Fruit fly (Drosophila melanogaster) S2 (cell line): ENCODE results near the gene CG12523.

ENCODE experiments used
- CG8478 ChIP-seq: fragments of >200 bp; optimal IDR thresholded peaks from 2 replicates; lab custom pipeline; 2018
- CTCF ChIP-seq, 2 experiments: fragments of >200 bp; optimal IDR thresholded peaks; 2 replicates each; lab custom pipeline; 2018

DNA sequence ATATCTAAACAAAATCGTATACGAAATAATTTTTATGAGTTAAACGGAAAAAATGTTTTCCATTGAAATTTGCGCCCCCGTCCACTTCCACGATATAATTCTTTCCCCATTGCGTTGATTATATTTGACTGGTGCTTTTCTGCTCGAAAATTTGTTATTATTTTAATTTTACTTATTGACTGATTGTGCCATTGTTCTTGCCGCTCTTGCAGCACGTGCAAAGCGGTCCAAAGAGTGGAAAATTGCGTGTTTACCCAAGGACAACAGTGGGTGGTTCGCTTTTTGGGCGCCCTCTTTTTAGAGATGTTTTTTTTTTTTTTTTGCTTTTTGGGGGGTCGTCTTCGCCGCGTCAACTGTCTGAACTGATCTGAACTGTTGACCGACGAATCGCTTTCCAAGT is 2.1 kb downstream of the CG12523 start:
- TF ChIP-seq CG8478 (lab: Kevin White, UChicago) (no peak), CTCF (optimal IDR thresholded peaks at IDR 0.05; lab: Kevin White, UChicago) (no peak)
